Worm (Caenorhabditis elegans) whole organism, mixed stage, embryonic: ENCODE data around the gene C35D10.3.

Experiments
- blmp-1 ChIP-seq: fragments of 150-350 bp; optimal IDR thresholded peaks from 2 replicates; lab custom pipeline; 2014; ENCODE audit warnings: missing biosample characterization, missing genetic modification characterization
- lsy-2 ChIP-seq: fragments of 150-350 bp; optimal IDR thresholded peaks from 2 replicates; lab custom pipeline; 2014; ENCODE audit warnings: missing biosample characterization, missing genetic modification characterization
- nhr-237 ChIP-seq: fragments of 150-350 bp; optimal IDR thresholded peaks from 2 replicates; lab custom pipeline; 2014; ENCODE audit warnings: missing biosample characterization, missing genetic modification characterization
- nhr-28 ChIP-seq: fragments of 150-350 bp; optimal IDR thresholded peaks from 2 replicates; lab custom pipeline; 2014; ENCODE audit warnings: missing biosample characterization, missing genetic modification characterization
- nhr-76 ChIP-seq: sonication (generic microtip); optimal IDR thresholded peaks from 2 replicates; lab custom pipeline; 2017; ENCODE audit warnings: missing biosample characterization, missing genetic modification characterization
- pha-4 ChIP-seq: fragments of 150-350 bp; optimal IDR thresholded peaks from 2 replicates; lab custom pipeline; 2018; ENCODE audit warnings: missing biosample characterization, missing genetic modification reagents, missing genetic modification characterization
- snpc-4 ChIP-seq: fragments of 150-350 bp; optimal IDR thresholded peaks from 2 replicates; lab custom pipeline; 2014; ENCODE audit warnings: missing biosample characterization, missing genetic modification characterization
- sptf-1 ChIP-seq: sonication (generic microtip); optimal IDR thresholded peaks from 2 replicates; lab custom pipeline; 2017; ENCODE audit warnings: mild to moderate bottlenecking, missing genetic modification characterization, moderate library complexity, missing compliant biosample characterization
- unc-62 ChIP-seq: fragments of 150-350 bp; optimal IDR thresholded peaks from 2 replicates; lab custom pipeline; 2014; ENCODE audit warnings: missing biosample characterization, missing genetic modification reagents, missing genetic modification characterization
- ztf-11 ChIP-seq: fragments of 150-350 bp; optimal IDR thresholded peaks from 2 replicates; lab custom pipeline; 2014; ENCODE audit warnings: missing biosample characterization, missing genetic modification characterization

- TF ChIP-seq nhr-237 (tag; lab: Kevin White, UChicago): no peak
- TF ChIP-seq unc-62 (GFP tag; lab: Kevin White, UChicago): no peak
- TF ChIP-seq sptf-1 (tag; lab: Kevin White, UChicago): no peak
- TF ChIP-seq pha-4 (tag; lab: Kevin White, UChicago): no peak
- no peak for TF ChIP-seq lsy-2 (tag; lab: Kevin White, UChicago)
- no peak for TF ChIP-seq ztf-11 (tag; lab: Kevin White, UChicago)
- TF ChIP-seq snpc-4 (tag; lab: Kevin White, UChicago): no peak
- TF ChIP-seq blmp-1: no peak
- no peak for TF ChIP-seq nhr-76
- TF ChIP-seq nhr-28: no peak
Measured at ce11 chrIII:4837429-4837828, 31.3 kb upstream of the C35D10.3 start, which contains the start of the genes acbp-7 and F26A1.19.
